Worm (Caenorhabditis elegans): ENCODE results near the gene mif-2.

mif-2 gene

ce11 chrV:11955617-11956016 lies 22.6 kb downstream of the mif-2 start:
- TF ChIP-seq T22C8.4 (GFP tag; IDR thresholded peaks at IDR 0.05) (no peak), klf-2 (GFP tag; conservative IDR thresholded peaks at IDR 0.05) (no peak), tab-1 (GFP tag; IDR thresholded peaks at IDR 0.05) (no peak), med-1 (GFP tag; optimal IDR thresholded peaks at IDR 0.05; ENCODE audit: insufficient read depth) (no peak), ztf-29 (GFP tag; IDR thresholded peaks at IDR 0.05) (no peak), flt-1 (GFP tag; IDR thresholded peaks at IDR 0.05) (peak; percentile 39; the same call in 1 of the 2 replicates)

ce11 chrV:11953621-11954020 lies 24.6 kb downstream of the mif-2 start:
- TF ChIP-seq ztf-29 (GFP tag; IDR thresholded peaks at IDR 0.05) = no peak
- no peak for TF ChIP-seq T22C8.4 (GFP tag; IDR thresholded peaks at IDR 0.05)
- TF ChIP-seq flt-1 (GFP tag; IDR thresholded peaks at IDR 0.05) = no peak

ce11 chrV:11952854-11953447 lies 25.3 kb downstream of the mif-2 start:
- TF ChIP-seq med-1 (GFP tag; optimal IDR thresholded peaks at IDR 0.05; ENCODE audit: insufficient read depth) (no peak), ref-1 (GFP tag; conservative IDR thresholded peaks at IDR 0.05) (no peak), ztf-29 (GFP tag; IDR thresholded peaks at IDR 0.05) (no peak), ztf-23 (GFP tag; IDR thresholded peaks at IDR 0.05) (no peak), flt-1 (GFP tag; IDR thresholded peaks at IDR 0.05) (no peak), cog-1 (tag; optimal IDR thresholded peaks at IDR 0.05) (no peak), tab-1 (GFP tag; IDR thresholded peaks at IDR 0.05) (no peak)

ce11 chrV:11951227-11951626 lies 27.0 kb downstream of the mif-2 start:
- TF ChIP-seq ref-1 (GFP tag; conservative IDR thresholded peaks at IDR 0.05) (no peak), ztf-29 (GFP tag; IDR thresholded peaks at IDR 0.05) (no peak)

ce11 chrV:11949509-11950117 lies 28.6 kb downstream of the mif-2 start:
- TF ChIP-seq tab-1 (GFP tag; IDR thresholded peaks at IDR 0.05) (no peak), T22C8.4 (GFP tag; IDR thresholded peaks at IDR 0.05) (no peak), ztf-23 (GFP tag; IDR thresholded peaks at IDR 0.05) (no peak), cog-1 (tag; optimal IDR thresholded peaks at IDR 0.05) (no peak), klf-2 (GFP tag; conservative IDR thresholded peaks at IDR 0.05) (no peak), med-1 (GFP tag; optimal IDR thresholded peaks at IDR 0.05; ENCODE audit: insufficient read depth) (no peak), ztf-29 (GFP tag; IDR thresholded peaks at IDR 0.05) (no peak), flt-1 (GFP tag; IDR thresholded peaks at IDR 0.05) (no peak), ref-1 (GFP tag; conservative IDR thresholded peaks at IDR 0.05) (no peak)

ce11 chrV:11948581-11948980 lies 29.7 kb downstream of the mif-2 start:
- TF ChIP-seq flt-1 (GFP tag; IDR thresholded peaks at IDR 0.05) (no peak), T22C8.4 (GFP tag; IDR thresholded peaks at IDR 0.05) (no peak), med-1 (GFP tag; optimal IDR thresholded peaks at IDR 0.05; ENCODE audit: insufficient read depth) (no peak), klf-2 (GFP tag; conservative IDR thresholded peaks at IDR 0.05) (no peak), cog-1 (tag; optimal IDR thresholded peaks at IDR 0.05) (no peak), tab-1 (GFP tag; IDR thresholded peaks at IDR 0.05) (no peak), ztf-29 (GFP tag; IDR thresholded peaks at IDR 0.05) (no peak), ztf-23 (GFP tag; IDR thresholded peaks at IDR 0.05) (no peak)

ce11 chrV:11947414-11947954 lies 30.8 kb downstream of the mif-2 start:
- TF ChIP-seq ref-1 (GFP tag; conservative IDR thresholded peaks at IDR 0.05) (no peak), ztf-29 (GFP tag; IDR thresholded peaks at IDR 0.05) (no peak), flt-1 (GFP tag; IDR thresholded peaks at IDR 0.05) (no peak), klf-2 (GFP tag; conservative IDR thresholded peaks at IDR 0.05) (no peak), tab-1 (GFP tag; IDR thresholded peaks at IDR 0.05) (no peak), ztf-23 (GFP tag; IDR thresholded peaks at IDR 0.05) (no peak), cog-1 (tag; optimal IDR thresholded peaks at IDR 0.05) (no peak), T22C8.4 (GFP tag; IDR thresholded peaks at IDR 0.05) (no peak), med-1 (GFP tag; optimal IDR thresholded peaks at IDR 0.05; ENCODE audit: insufficient read depth) (no peak)

- TF ChIP-seq med-1 (GFP tag; optimal IDR thresholded peaks at IDR 0.05; ENCODE audit: insufficient read depth) (no peak), cog-1 (tag; optimal IDR thresholded peaks at IDR 0.05) (no peak), tab-1 (GFP tag; IDR thresholded peaks at IDR 0.05) (no peak), ref-1 (GFP tag; conservative IDR thresholded peaks at IDR 0.05) (no peak), ztf-23 (GFP tag; IDR thresholded peaks at IDR 0.05) (no peak), flt-1 (GFP tag; IDR thresholded peaks at IDR 0.05) (no peak), T22C8.4 (GFP tag; IDR thresholded peaks at IDR 0.05) (no peak), ztf-29 (GFP tag; IDR thresholded peaks at IDR 0.05) (no peak), klf-2 (GFP tag; conservative IDR thresholded peaks at IDR 0.05) (no peak)
Observed at ce11 chrV:11946818-11947217, 31.4 kb downstream of the mif-2 start.

ce11 chrV:11945429-11945828 lies 32.8 kb downstream of the mif-2 start:
- TF ChIP-seq tab-1 (GFP tag; IDR thresholded peaks at IDR 0.05) (no peak), med-1 (GFP tag; optimal IDR thresholded peaks at IDR 0.05; ENCODE audit: insufficient read depth) (no peak)

- TF ChIP-seq ztf-29 (GFP tag; IDR thresholded peaks at IDR 0.05) (no peak), T22C8.4 (GFP tag; IDR thresholded peaks at IDR 0.05) (no peak), cog-1 (tag; optimal IDR thresholded peaks at IDR 0.05) (no peak), ztf-23 (GFP tag; IDR thresholded peaks at IDR 0.05) (no peak), ref-1 (GFP tag; conservative IDR thresholded peaks at IDR 0.05) (no peak)
Observed at ce11 chrV:11943737-11944136, 34.5 kb downstream of the mif-2 start.

Data from whole organism, midembryonic.